Worm (Caenorhabditis elegans) whole organism, late embryonic: ENCODE results near the gene coa-7.

Experiments
- F13H6.1 ChIP-seq: sonication (generic microtip); optimal IDR thresholded peaks from 2 replicates; lab custom pipeline; 2016; ENCODE audit warnings: missing genetic modification characterization, missing compliant biosample characterization
- ahr-1 ChIP-seq: sonication (generic microtip); optimal IDR thresholded peaks from 2 replicates; lab custom pipeline; 2016; ENCODE audit warnings: missing genetic modification characterization, missing compliant biosample characterization
- ama-1 ChIP-seq: fragments of 150-350 bp; optimal IDR thresholded peaks from 2 replicates; lab custom pipeline; 2014
- ceh-14 ChIP-seq: sonication (generic microtip); optimal IDR thresholded peaks from 2 replicates; lab custom pipeline; 2016; ENCODE audit warnings: missing genotype, missing genetic modification characterization, missing compliant biosample characterization
- ceh-30 ChIP-seq: fragments of 150-350 bp; optimal IDR thresholded peaks from 2 replicates; lab custom pipeline; 2014; ENCODE audit warnings: missing biosample characterization, missing genetic modification characterization
- ceh-31 ChIP-seq: sonication (generic microtip); optimal IDR thresholded peaks from 2 replicates; lab custom pipeline; 2016; ENCODE audit warnings: missing genetic modification characterization, missing compliant biosample characterization
- ceh-6 ChIP-seq: fragments of 200-800 bp; sonication (Bioruptor generic); optimal IDR thresholded peaks from 2 replicates; lab custom pipeline; 2018; ENCODE audit warnings: mild to moderate bottlenecking, missing genetic modification characterization, missing compliant biosample characterization
- dmd-4 ChIP-seq: sonication (generic microtip); optimal IDR thresholded peaks from 2 replicates; lab custom pipeline; 2016; ENCODE audit warnings: borderline replicate concordance, missing genetic modification characterization, missing compliant biosample characterization
- elt-2 ChIP-seq: sonication (generic microtip); optimal IDR thresholded peaks from 2 replicates; lab custom pipeline; 2016; ENCODE audit warnings: missing genetic modification reagents, missing genetic modification characterization, missing compliant biosample characterization
- elt-4 ChIP-seq: sonication (generic microtip); optimal IDR thresholded peaks from 2 replicates; lab custom pipeline; 2016; ENCODE audit warnings: missing genetic modification characterization, missing compliant biosample characterization
- fax-1 ChIP-seq: sonication (generic microtip); optimal IDR thresholded peaks from 2 replicates; lab custom pipeline; 2016; ENCODE audit warnings: missing genotype, missing genetic modification characterization, missing compliant biosample characterization
- fkh-10 ChIP-seq: fragments of 150-350 bp; optimal IDR thresholded peaks from 2 replicates; lab custom pipeline; 2014; ENCODE audit warnings: missing biosample characterization, missing genetic modification reagents, missing genetic modification characterization
- fkh-6 ChIP-seq: sonication (generic microtip); optimal IDR thresholded peaks from 2 replicates; lab custom pipeline; 2016; ENCODE audit warnings: missing genetic modification characterization, missing compliant biosample characterization
- hlh-13 ChIP-seq: fragments of 200-800 bp; sonication (Bioruptor generic); optimal IDR thresholded peaks from 2 replicates; lab custom pipeline; 2018; ENCODE audit warnings: mild to moderate bottlenecking, missing genetic modification characterization, missing compliant biosample characterization
- hlh-15 ChIP-seq: sonication (generic microtip); optimal IDR thresholded peaks from 2 replicates; lab custom pipeline; 2016; ENCODE audit warnings: missing genetic modification characterization, missing compliant biosample characterization
- hlh-30 ChIP-seq: sonication (generic microtip); optimal IDR thresholded peaks from 2 replicates; lab custom pipeline; 2017; ENCODE audit warnings: antibody characterized with exemption, missing genetic modification characterization, missing compliant biosample characterization; ENCODE audit not compliant: insufficient read depth
- hlh-6 ChIP-seq: sonication (generic microtip); optimal IDR thresholded peaks from 2 replicates; lab custom pipeline; 2016; ENCODE audit warnings: missing genotype, missing genetic modification characterization, missing compliant biosample characterization
- hlh-8 ChIP-seq: sonication (generic microtip); optimal IDR thresholded peaks from 2 replicates; lab custom pipeline; 2016; ENCODE audit warnings: missing genotype, missing genetic modification characterization, missing compliant biosample characterization
- lim-6 ChIP-seq: sonication (generic microtip); optimal IDR thresholded peaks from 2 replicates; lab custom pipeline; 2016; ENCODE audit warnings: missing genetic modification characterization, missing compliant biosample characterization
- madf-2 ChIP-seq: sonication (generic microtip); optimal IDR thresholded peaks from 2 replicates; lab custom pipeline; 2017; ENCODE audit warnings: missing genetic modification characterization, missing compliant biosample characterization
- mec-3 ChIP-seq: sonication (generic microtip); optimal IDR thresholded peaks from 2 replicates; lab custom pipeline; 2016; ENCODE audit warnings: borderline replicate concordance, missing genetic modification characterization, missing compliant biosample characterization
- nfya-1 ChIP-seq: sonication (generic microtip); optimal IDR thresholded peaks from 2 replicates; lab custom pipeline; 2017; ENCODE audit warnings: missing genetic modification characterization, mild to moderate bottlenecking, missing compliant biosample characterization, antibody characterized with exemption, moderate library complexity
- npax-4 ChIP-seq: sonication (generic microtip); optimal IDR thresholded peaks from 2 replicates; lab custom pipeline; 2016; ENCODE audit warnings: missing genetic modification characterization, missing compliant biosample characterization
- pag-3 ChIP-seq: sonication (generic microtip); optimal IDR thresholded peaks from 2 replicates; lab custom pipeline; 2016; ENCODE audit warnings: missing compliant biosample characterization, missing genetic modification characterization, borderline replicate concordance
- pat-9 ChIP-seq: fragments of 200-800 bp; sonication (Bioruptor generic); optimal IDR thresholded peaks from 2 replicates; lab custom pipeline; 2018; ENCODE audit warnings: mild to moderate bottlenecking, missing genetic modification characterization, moderate library complexity, missing compliant biosample characterization
- pha-4 ChIP-seq: fragments of 150-350 bp; optimal IDR thresholded peaks from 2 replicates; lab custom pipeline; 2018; ENCODE audit warnings: missing biosample characterization, missing genetic modification reagents, missing genetic modification characterization
- pqm-1 ChIP-seq: sonication (generic microtip); optimal IDR thresholded peaks from 2 replicates; lab custom pipeline; 2016; ENCODE audit warnings: missing genetic modification characterization, missing compliant biosample characterization
- ref-2 ChIP-seq: sonication (generic microtip); optimal IDR thresholded peaks from 2 replicates; lab custom pipeline; 2016; ENCODE audit warnings: missing genetic modification characterization, missing compliant biosample characterization
- sox-4 ChIP-seq: sonication (generic microtip); optimal IDR thresholded peaks from 2 replicates; lab custom pipeline; 2017; ENCODE audit warnings: mild to moderate bottlenecking, missing genetic modification characterization, inconsistent platforms, missing compliant biosample characterization
- ttx-3 ChIP-seq: sonication (generic microtip); optimal IDR thresholded peaks from 2 replicates; lab custom pipeline; 2016; ENCODE audit warnings: missing genetic modification reagents, missing genetic modification characterization, missing compliant biosample characterization
- unc-42 ChIP-seq: sonication (generic microtip); optimal IDR thresholded peaks from 2 replicates; lab custom pipeline; 2016; ENCODE audit warnings: missing genotype, missing genetic modification characterization, missing compliant biosample characterization
- unc-86 ChIP-seq: sonication (generic microtip); optimal IDR thresholded peaks from 2 replicates; lab custom pipeline; 2016; ENCODE audit warnings: missing genetic modification characterization, missing compliant biosample characterization
- ztf-16 ChIP-seq: sonication (generic microtip); optimal IDR thresholded peaks from 2 replicates; lab custom pipeline; 2017; ENCODE audit warnings: missing genetic modification characterization, missing compliant biosample characterization

Gene coa-7

DNA sequence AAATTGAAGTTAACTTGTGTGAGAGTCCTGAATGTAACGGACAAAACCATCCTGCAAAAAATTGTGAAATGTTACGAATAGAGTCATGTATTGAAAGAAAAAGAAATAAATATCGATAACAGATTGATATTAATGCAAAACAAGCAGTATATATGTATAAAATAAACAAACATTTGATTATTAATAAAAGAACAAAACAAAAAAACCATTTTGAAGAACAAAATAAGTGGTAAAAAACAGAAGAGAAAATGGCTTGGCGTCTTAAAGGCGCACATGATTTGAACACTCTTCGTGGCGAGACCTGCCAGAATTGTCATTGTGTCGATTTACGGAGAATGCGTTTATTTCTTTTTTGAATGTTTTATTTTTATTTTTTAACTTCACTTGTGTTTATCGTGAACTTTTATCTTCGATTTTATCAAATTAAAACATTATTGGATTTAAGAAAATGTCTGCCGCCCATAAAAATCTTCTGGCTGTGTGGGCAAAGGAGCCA lies 1.8 kb upstream of the coa-7 start, which contains the start of the genes rad-23 and rpn-12:
TSS of gene rad-23 (minus strand) at position 51 of the 496 bp plus-strand sequence.
TSS of gene rpn-12 (plus strand) at position 446 of the 496 bp plus-strand sequence.
- TF ChIP-seq unc-86 (tag; lab: Kevin White, UChicago), result no peak
- peak; percentile 47 for TF ChIP-seq unc-42 (tag; lab: Kevin White, UChicago)
- TF ChIP-seq ceh-31, result peak; percentile 29
- peak; percentile 0 for TF ChIP-seq hlh-30 (tag; lab: Kevin White, UChicago)
- peak; percentile 29 for TF ChIP-seq nfya-1 (tag; lab: Kevin White, UChicago)

DNA sequence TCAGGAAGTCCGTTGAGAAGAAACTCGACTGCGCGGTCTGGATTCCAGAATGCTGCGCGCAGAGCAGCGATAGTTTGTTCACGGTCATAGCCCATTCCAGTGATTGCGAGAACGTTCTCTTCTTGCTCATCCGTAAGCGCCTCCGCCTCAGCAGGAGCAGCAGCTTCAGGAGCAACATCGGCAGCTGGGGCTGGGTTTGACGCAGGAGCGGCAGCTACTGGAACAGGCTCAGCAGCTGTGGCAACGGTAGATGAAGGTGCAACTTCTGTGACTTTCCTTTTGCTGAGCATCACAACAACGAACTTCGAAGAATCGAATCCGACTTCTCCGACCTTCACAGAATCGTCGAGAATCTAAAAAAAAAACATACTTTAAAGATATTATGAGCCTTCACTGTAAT lies 1.2 kb upstream of the coa-7 start:
- no peak for TF ChIP-seq pat-9 (tag; lab: Kevin White, UChicago)
- TF ChIP-seq ztf-16 (tag; lab: Kevin White, UChicago), result no peak
- no peak for TF ChIP-seq pha-4 (tag; lab: Kevin White, UChicago)
- no peak for TF ChIP-seq unc-86 (tag; lab: Kevin White, UChicago)
- no peak for TF ChIP-seq sox-4 (tag; lab: Kevin White, UChicago)
- no peak for TF ChIP-seq ceh-14 (tag; lab: Kevin White, UChicago)
- TF ChIP-seq fkh-10 (GFP tag; lab: Kevin White, UChicago), result no peak
- no peak for TF ChIP-seq nfya-1 (tag; lab: Kevin White, UChicago)
- no peak for TF ChIP-seq hlh-13 (GFP tag; lab: Kevin White, UChicago)
- no peak for TF ChIP-seq fax-1 (tag; lab: Kevin White, UChicago)
- TF ChIP-seq ref-2, result no peak
- TF ChIP-seq pag-3 (tag; lab: Kevin White, UChicago), result no peak
- no peak for TF ChIP-seq madf-2 (tag; lab: Kevin White, UChicago)
- TF ChIP-seq ttx-3 (tag; lab: Kevin White, UChicago), result no peak
- no peak for TF ChIP-seq ceh-6 (GFP tag; lab: Kevin White, UChicago)

DNA sequence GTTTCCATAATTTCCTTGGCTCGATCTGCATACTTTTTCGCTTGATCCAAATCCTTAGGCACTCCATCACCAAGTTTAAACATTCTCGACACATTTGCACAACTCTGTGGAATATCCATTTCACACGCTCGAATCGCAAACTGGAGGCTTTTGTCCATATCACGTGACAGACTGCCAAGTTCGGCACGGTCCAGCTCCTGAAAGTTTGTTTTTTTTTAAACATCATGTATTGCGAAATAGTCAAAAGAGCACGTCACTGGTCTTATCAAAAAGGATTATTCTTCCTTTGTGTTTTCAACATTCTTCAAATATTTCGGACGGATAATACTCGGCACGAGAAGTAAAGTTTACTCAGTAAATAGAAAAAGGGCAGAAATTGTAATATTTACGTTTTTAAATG lies 1.7 kb downstream of the coa-7 start:
- TF ChIP-seq hlh-30 (tag; lab: Kevin White, UChicago), result peak; percentile 49
- TF ChIP-seq pqm-1 (tag; lab: Kevin White, UChicago), result no peak
- no peak for TF ChIP-seq fkh-6
- TF ChIP-seq, all 69 proteins: peak for 1

- TF ChIP-seq hlh-6 (tag; lab: Kevin White, UChicago), result no peak
- TF ChIP-seq elt-2 (tag; lab: Kevin White, UChicago), result no peak
- TF ChIP-seq npax-4, result no peak
- no peak for TF ChIP-seq mec-3 (tag; lab: Kevin White, UChicago)
- no peak for TF ChIP-seq lim-6 (tag; lab: Kevin White, UChicago)
- TF ChIP-seq ama-1, result no peak
- TF ChIP-seq fax-1 (tag; lab: Kevin White, UChicago), result no peak
- TF ChIP-seq dmd-4, result no peak
- no peak for TF ChIP-seq ahr-1
- no peak for TF ChIP-seq hlh-13 (GFP tag; lab: Kevin White, UChicago)
- no peak for TF ChIP-seq ceh-30 (tag; lab: Kevin White, UChicago)
- no peak for TF ChIP-seq pag-3 (tag; lab: Kevin White, UChicago)
- TF ChIP-seq hlh-15, result no peak
- no peak for TF ChIP-seq elt-4 (tag; lab: Kevin White, UChicago)
- TF ChIP-seq unc-86 (tag; lab: Kevin White, UChicago), result no peak
- no peak for TF ChIP-seq pat-9 (tag; lab: Kevin White, UChicago)
These were observed 4.1 kb downstream of the coa-7 start for ce11 chrII:11646874-11647273.

DNA sequence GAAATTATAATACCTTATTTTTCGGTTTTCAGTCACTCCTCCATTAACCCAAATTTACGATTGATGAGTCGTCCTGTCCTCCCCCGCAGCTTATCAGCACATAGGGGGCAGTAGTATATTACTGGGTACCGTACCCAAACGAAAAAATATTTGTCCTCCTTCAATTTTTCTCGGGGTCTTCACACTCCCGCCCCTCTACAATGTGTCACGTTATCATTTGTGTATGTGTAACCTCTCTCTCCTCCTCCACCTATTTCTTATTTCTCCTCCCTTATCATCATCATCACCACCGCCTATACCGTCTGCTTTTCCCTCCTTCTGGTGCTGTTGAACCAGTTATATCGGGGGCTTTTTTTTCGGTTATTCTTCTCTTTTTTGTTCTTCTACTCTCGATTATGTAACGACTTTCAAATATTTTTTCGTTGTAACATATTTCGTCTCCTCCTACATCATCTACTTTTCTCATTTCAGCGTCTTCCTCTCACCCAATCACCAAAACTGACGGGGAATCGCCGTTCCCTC lies 4.6 kb downstream of the coa-7 start, which contains the start of gene ghi-1:
TSS of gene ghi-1 (plus strand) at position 472 of the 522 bp plus-strand sequence.
- TF ChIP-seq lim-6 (tag; lab: Kevin White, UChicago) (no peak), hlh-8 (no peak), elt-2 (tag; lab: Kevin White, UChicago) (peak; percentile 9), F13H6.1 (tag; lab: Kevin White, UChicago) (no peak)
